Worm (Caenorhabditis elegans) whole organism, L2 larva: ENCODE data around the gene egl-5.

Source experiments
- C34F6.9 ChIP-seq: fragments of 150-350 bp; optimal IDR thresholded peaks from 2 replicates; lab custom pipeline; 2014; ENCODE audit warnings: missing biosample characterization, missing genetic modification characterization
- F13H6.1 ChIP-seq: sonication (generic microtip); optimal IDR thresholded peaks from 2 replicates; lab custom pipeline; 2016; ENCODE audit warnings: missing genetic modification characterization, missing compliant biosample characterization
- R02D3.7 ChIP-seq: fragments of 150-350 bp; optimal IDR thresholded peaks from 2 replicates; lab custom pipeline; 2014; ENCODE audit warnings: missing biosample characterization, missing genetic modification characterization
- Y55F3AM.14 ChIP-seq: fragments of 200-800 bp; sonication (Bioruptor generic); optimal IDR thresholded peaks from 2 replicates; lab custom pipeline; 2018; ENCODE audit warnings: mild to moderate bottlenecking, missing genetic modification characterization, missing compliant biosample characterization
- ZK546.5 ChIP-seq: sonication (generic microtip); optimal IDR thresholded peaks from 2 replicates; lab custom pipeline; 2017; ENCODE audit warnings: missing biosample characterization, missing genetic modification characterization
- alr-1 ChIP-seq: fragments of 150-350 bp; optimal IDR thresholded peaks from 2 replicates; lab custom pipeline; 2014; ENCODE audit warnings: missing biosample characterization, missing genetic modification characterization
- aly-2 ChIP-seq: fragments of 150-350 bp; optimal IDR thresholded peaks from 2 replicates; lab custom pipeline; 2014; ENCODE audit warnings: missing biosample characterization, missing genetic modification characterization
- ama-1 ChIP-seq: fragments of 150-350 bp; optimal IDR thresholded peaks from 2 replicates; lab custom pipeline; 2018; ENCODE audit warnings: inconsistent platforms
- blmp-1 ChIP-seq: sonication (generic microtip); optimal IDR thresholded peaks from 2 replicates; lab custom pipeline; 2017; ENCODE audit warnings: missing genetic modification characterization, mild to moderate bottlenecking, missing compliant biosample characterization, antibody characterized with exemption, moderate library complexity; ENCODE audit not compliant: insufficient read depth
- ceh-16 ChIP-seq: fragments of 150-350 bp; optimal IDR thresholded peaks from 2 replicates; lab custom pipeline; 2014; ENCODE audit warnings: missing biosample characterization, missing genetic modification characterization
- ceh-82 ChIP-seq: fragments of 150-350 bp; optimal IDR thresholded peaks from 2 replicates; lab custom pipeline; 2014; ENCODE audit warnings: missing biosample characterization, missing genetic modification characterization
- crh-2 ChIP-seq: sonication (generic microtip); optimal IDR thresholded peaks from 2 replicates; lab custom pipeline; 2017; ENCODE audit warnings: missing biosample characterization, missing genetic modification characterization
- dmd-4 ChIP-seq: sonication (generic microtip); optimal IDR thresholded peaks from 2 replicates; lab custom pipeline; 2017; ENCODE audit warnings: missing biosample characterization, missing genetic modification characterization
- egl-27 ChIP-seq: sonication (generic microtip); optimal IDR thresholded peaks from 3 replicates; lab custom pipeline; 2017; ENCODE audit warnings: missing biosample characterization, missing genetic modification reagents, missing genetic modification characterization
- elt-1 ChIP-seq: fragments of 150-350 bp; optimal IDR thresholded peaks from 2 replicates; lab custom pipeline; 2014; ENCODE audit warnings: missing biosample characterization, missing genetic modification characterization
- elt-3 ChIP-seq: sonication (generic microtip); optimal IDR thresholded peaks from 2 replicates; lab custom pipeline; 2017; ENCODE audit warnings: missing biosample characterization, missing genetic modification characterization
- fos-1 ChIP-seq: fragments of 150-350 bp; optimal IDR thresholded peaks from 2 replicates; lab custom pipeline; 2014; ENCODE audit warnings: missing biosample characterization, missing genetic modification characterization
- gmeb-1 ChIP-seq: fragments of 150-350 bp; optimal IDR thresholded peaks from 2 replicates; lab custom pipeline; 2014; ENCODE audit warnings: missing biosample characterization, missing genetic modification characterization
- lin-11 ChIP-seq: fragments of 150-350 bp; sonication (generic microtip); optimal IDR thresholded peaks from 2 replicates; lab custom pipeline; 2014; ENCODE audit warnings: missing biosample characterization, missing genetic modification characterization, inconsistent platforms, mixed read lengths
- lin-13 ChIP-seq: fragments of 150-350 bp; optimal IDR thresholded peaks from 2 replicates; lab custom pipeline; 2014; ENCODE audit warnings: missing biosample characterization, missing genetic modification reagents, missing genetic modification characterization
- lin-39 ChIP-seq: fragments of 150-350 bp; optimal IDR thresholded peaks from 2 replicates; lab custom pipeline; 2014; ENCODE audit warnings: missing biosample characterization, missing genetic modification reagents, missing genetic modification characterization
- lsy-2 ChIP-seq, 2 experiments: fragments of 150-350 bp in 1 of 2; sonication (generic microtip) in 1 of 2; optimal IDR thresholded peaks; 2 replicates each; lab custom pipeline; 2014 to 2017; ENCODE audit warnings: missing biosample characterization in 2 of 2, missing genetic modification characterization in 2 of 2
- mab-5 ChIP-seq: fragments of 150-350 bp; optimal IDR thresholded peaks from 2 replicates; lab custom pipeline; 2014; ENCODE audit warnings: missing biosample characterization, missing genetic modification characterization
- mbf-1 ChIP-seq: sonication (generic microtip); optimal IDR thresholded peaks from 2 replicates; lab custom pipeline; 2017; ENCODE audit warnings: missing biosample characterization, missing genetic modification characterization
- mdl-1 ChIP-seq, 2 experiments: fragments of 150-350 bp in 1 of 2; sonication (generic microtip) in 1 of 2; optimal IDR thresholded peaks; 2 replicates each; lab custom pipeline; 2017; ENCODE audit warnings: missing biosample characterization in 2 of 2, missing genetic modification characterization in 2 of 2
- nhr-10 ChIP-seq: sonication (generic microtip); optimal IDR thresholded peaks from 2 replicates; lab custom pipeline; 2017; ENCODE audit warnings: missing biosample characterization, missing genetic modification characterization
- nhr-11 ChIP-seq: fragments of 150-350 bp; optimal IDR thresholded peaks from 2 replicates; lab custom pipeline; 2014; ENCODE audit warnings: missing biosample characterization, missing genetic modification characterization
- nhr-12 ChIP-seq: fragments of 150-350 bp; optimal IDR thresholded peaks from 2 replicates; lab custom pipeline; 2014; ENCODE audit warnings: missing biosample characterization, missing genetic modification characterization
- nhr-129 ChIP-seq: fragments of 150-350 bp; optimal IDR thresholded peaks from 2 replicates; lab custom pipeline; 2014; ENCODE audit warnings: missing biosample characterization, missing genetic modification characterization
- nhr-21 ChIP-seq: fragments of 150-350 bp; optimal IDR thresholded peaks from 2 replicates; lab custom pipeline; 2014; ENCODE audit warnings: missing biosample characterization, missing genetic modification characterization
- nhr-23 ChIP-seq: fragments of 150-350 bp; optimal IDR thresholded peaks from 2 replicates; lab custom pipeline; 2014; ENCODE audit warnings: missing biosample characterization, missing genetic modification reagents, missing genetic modification characterization
- nhr-237 ChIP-seq: fragments of 150-350 bp; optimal IDR thresholded peaks from 2 replicates; lab custom pipeline; 2014; ENCODE audit warnings: missing biosample characterization, missing genetic modification characterization
- nhr-25 ChIP-seq: fragments of 150-350 bp; sonication (generic microtip); optimal IDR thresholded peaks from 3 replicates; lab custom pipeline; 2014; ENCODE audit warnings: missing biosample characterization, missing genetic modification characterization
- nhr-6 ChIP-seq: fragments of 150-350 bp; optimal IDR thresholded peaks from 2 replicates; lab custom pipeline; 2014; ENCODE audit warnings: missing biosample characterization, missing genetic modification characterization
- nhr-77 ChIP-seq: fragments of 150-350 bp; optimal IDR thresholded peaks from 2 replicates; lab custom pipeline; 2014; ENCODE audit warnings: missing biosample characterization, missing genetic modification characterization
- peb-1 ChIP-seq: fragments of 150-350 bp; optimal IDR thresholded peaks from 2 replicates; lab custom pipeline; 2014; ENCODE audit warnings: missing biosample characterization, missing genetic modification characterization
- sem-4 ChIP-seq: fragments of 150-350 bp; optimal IDR thresholded peaks from 2 replicates; lab custom pipeline; 2014; ENCODE audit warnings: missing biosample characterization, missing genetic modification reagents, missing genetic modification characterization
- skn-1 ChIP-seq: sonication (generic microtip); optimal IDR thresholded peaks from 2 replicates; lab custom pipeline; 2017; ENCODE audit warnings: missing biosample characterization, missing genetic modification characterization
- sma-3 ChIP-seq: sonication (generic microtip); optimal IDR thresholded peaks from 2 replicates; lab custom pipeline; 2016; ENCODE audit warnings: missing genetic modification reagents, missing genetic modification characterization, missing compliant biosample characterization
- sma-9 ChIP-seq, 2 experiments: fragments of 150-350 bp in 1 of 2; sonication (generic microtip) in 1 of 2; optimal IDR thresholded peaks; 2 replicates each; lab custom pipeline; 2014 to 2016; ENCODE audit warnings: missing genetic modification characterization in 2 of 2, mild to moderate bottlenecking in 1 of 2, missing biosample characterization in 1 of 2, missing compliant biosample characterization in 1 of 2, missing genetic modification reagents in 1 of 2, moderate library complexity in 1 of 2
- snpc-4 ChIP-seq: fragments of 150-350 bp; optimal IDR thresholded peaks from 2 replicates; lab custom pipeline; 2014; ENCODE audit warnings: missing biosample characterization, missing genetic modification characterization
- unc-39 ChIP-seq: fragments of 150-350 bp; optimal IDR thresholded peaks from 2 replicates; lab custom pipeline; 2014; ENCODE audit warnings: missing biosample characterization, missing genetic modification characterization
- unc-55 ChIP-seq: fragments of 150-350 bp; sonication (generic microtip); optimal IDR thresholded peaks from 3 replicates; lab custom pipeline; 2014; ENCODE audit warnings: missing biosample characterization, missing genetic modification reagents, missing genetic modification characterization
- unc-62 ChIP-seq: fragments of 150-350 bp; optimal IDR thresholded peaks from 2 replicates; lab custom pipeline; 2014; ENCODE audit warnings: missing biosample characterization, missing genetic modification reagents, missing genetic modification characterization
- zag-1 ChIP-seq: fragments of 150-350 bp; optimal IDR thresholded peaks from 2 replicates; lab custom pipeline; 2014; ENCODE audit warnings: missing biosample characterization, missing genetic modification characterization
- ztf-1 ChIP-seq: fragments of 200-800 bp; sonication (Bioruptor generic); conservative IDR thresholded peaks from 2 replicates; pipeline ENCODE4 v1.3.6; 2022; ENCODE audit warnings: missing genetic modification characterization, missing compliant biosample characterization
- ztf-11 ChIP-seq: sonication (generic microtip); optimal IDR thresholded peaks from 2 replicates; lab custom pipeline; 2017; ENCODE audit warnings: missing biosample characterization, missing genetic modification characterization
- ztf-4 ChIP-seq: fragments of 150-350 bp; optimal IDR thresholded peaks from 2 replicates; lab custom pipeline; 2014; ENCODE audit warnings: missing biosample characterization, missing genetic modification characterization

egl-5 gene

ce11 chrIII:7814159-7815055, at the start of gene egl-5:
TSS of gene egl-5 (plus strand) at chrIII:7814374.
- TF ChIP-seq egl-27 (tag; lab: Kevin White, UChicago) (no peak), lsy-2 (tag; optimal IDR thresholded peaks at IDR 0.05; lab: Kevin White, UChicago) (peak in 1 of 2 experiments; percentile 25), sem-4 (tag; lab: Kevin White, UChicago) (peak; percentile 100)

DNA sequence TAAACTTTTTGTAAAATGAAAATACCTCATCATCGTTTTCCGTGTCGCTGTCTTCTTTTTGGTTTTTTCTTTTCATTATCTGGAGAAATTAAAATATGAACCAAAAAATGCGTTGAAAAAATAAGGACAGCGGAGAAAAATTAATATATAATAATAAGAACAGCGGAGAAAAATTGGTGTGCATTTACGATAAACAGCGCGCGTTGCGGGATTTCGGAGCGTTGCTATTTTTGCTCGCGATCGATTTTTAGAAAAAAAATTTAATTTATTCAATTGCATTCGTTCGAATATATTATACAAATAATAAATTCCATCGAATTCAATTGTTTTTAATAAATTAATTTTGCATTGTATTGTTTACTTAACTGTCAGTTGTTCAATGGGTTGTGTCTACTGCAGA, 48.2 kb upstream of the egl-5 start, which contains the start of gene ZK686.2:
Gene ZK686.2 (minus strand): TSS at position 79 of the 400 bp plus-strand sequence.
- TF ChIP-seq skn-1 (tag; lab: Kevin White, UChicago) (no peak), elt-1 (no peak), unc-55 (GFP tag; lab: Kevin White, UChicago) (peak; percentile 60), peb-1 (tag; lab: Kevin White, UChicago) (no peak), snpc-4 (tag; lab: Kevin White, UChicago) (no peak), blmp-1 (tag; lab: Kevin White, UChicago) (no peak), elt-3 (tag; lab: Kevin White, UChicago) (no peak), R02D3.7 (peak; percentile 71), ztf-11 (no peak), C34F6.9 (tag; lab: Kevin White, UChicago) (peak; percentile 38), lin-39 (tag; lab: Kevin White, UChicago) (no peak), ceh-82 (tag; lab: Kevin White, UChicago) (no peak), nhr-10 (tag; lab: Kevin White, UChicago) (no peak), mab-5 (peak; percentile 46), nhr-21 (tag; lab: Kevin White, UChicago) (no peak), nhr-77 (tag; lab: Kevin White, UChicago) (no peak), nhr-6 (tag; lab: Kevin White, UChicago) (no peak), nhr-237 (tag; lab: Kevin White, UChicago) (no peak), mdl-1 (tag; optimal IDR thresholded peaks at IDR 0.05; lab: Kevin White, UChicago) (no peak), fos-1 (tag; lab: Kevin White, UChicago) (no peak), ama-1 (lab: Kevin White, UChicago) (no peak), zag-1 (tag; lab: Kevin White, UChicago) (no peak), nhr-129 (tag; lab: Kevin White, UChicago) (no peak), lin-13 (GFP tag; lab: Kevin White, UChicago) (peak; percentile 37), nhr-12 (tag; lab: Kevin White, UChicago) (no peak), crh-2 (peak; percentile 33), ztf-4 (tag; lab: Kevin White, UChicago) (no peak), ZK546.5 (tag; lab: Kevin White, UChicago) (no peak), nhr-23 (tag; lab: Kevin White, UChicago) (no peak), nhr-11 (tag; lab: Kevin White, UChicago) (no peak), aly-2 (no peak), lin-11 (tag; lab: Kevin White, UChicago) (no peak), sma-9 (GFP tag; optimal IDR thresholded peaks at IDR 0.05; lab: Kevin White, UChicago) (no peak), sma-9 (tag; optimal IDR thresholded peaks at IDR 0.05; lab: Kevin White, UChicago) (no peak), mbf-1 (tag; lab: Kevin White, UChicago) (no peak), dmd-4 (tag; lab: Kevin White, UChicago) (no peak), F13H6.1 (tag; lab: Kevin White, UChicago) (no peak), lsy-2 (tag; optimal IDR thresholded peaks at IDR 0.05; lab: Kevin White, UChicago) (peak; percentile 3 to 81), egl-27 (tag; lab: Kevin White, UChicago) (no peak), alr-1 (tag; lab: Kevin White, UChicago) (no peak), ztf-1 (no peak), Y55F3AM.14 (GFP tag; lab: Kevin White, UChicago) (no peak), nhr-25 (tag; lab: Kevin White, UChicago) (no peak), ceh-16 (tag; lab: Kevin White, UChicago) (no peak), sma-3 (GFP tag; lab: Kevin White, UChicago) (no peak), unc-62 (GFP tag; lab: Kevin White, UChicago) (no peak), sem-4 (tag; lab: Kevin White, UChicago) (no peak), unc-39 (tag; lab: Kevin White, UChicago) (no peak), gmeb-1 (tag; lab: Kevin White, UChicago) (peak; percentile 47)
